Fruit fly (Drosophila melanogaster): ENCODE measurements around the gene CG9784.

Gene CG9784

DNA sequence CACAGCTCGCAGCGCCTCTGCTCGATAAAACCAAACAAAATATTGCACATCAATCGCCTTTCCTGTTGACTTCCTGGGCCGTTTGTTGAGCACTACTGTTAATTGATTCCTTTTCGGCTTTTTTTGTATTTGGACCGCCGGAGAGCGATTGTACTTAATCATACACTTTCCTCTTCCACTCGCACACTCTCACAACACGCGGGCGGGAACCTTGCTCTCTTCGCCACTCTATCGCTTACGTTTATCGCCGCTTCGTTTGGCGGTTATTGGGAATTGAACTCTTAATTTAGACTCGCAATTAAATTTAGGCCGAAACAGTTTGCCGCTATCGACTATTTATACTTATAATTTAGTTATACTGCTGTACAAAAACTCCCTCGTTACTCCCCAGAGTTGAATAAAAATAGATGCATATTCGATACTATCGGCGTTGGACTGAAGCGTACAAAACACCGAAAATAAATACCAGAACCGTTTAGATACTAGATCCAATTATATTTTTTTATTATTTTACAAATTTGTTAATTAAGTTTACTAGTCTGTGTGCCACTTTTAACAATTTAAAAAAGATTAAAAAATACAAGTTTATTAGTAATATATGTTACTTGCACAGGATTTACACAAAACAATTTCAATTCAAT, 45.4 kb downstream of the CG9784 start, which contains the start of gene Arp2 (continued):
- TF ChIP-seq CG3995 (GFP tag; optimal IDR thresholded peaks at IDR 0.05), result no peak
- TF ChIP-seq CG9437 (GFP tag; optimal IDR thresholded peaks at IDR 0.05), result no peak
- TF ChIP-seq MTF-1 (GFP tag; optimal IDR thresholded peaks at IDR 0.05; ENCODE audit: borderline replicate concordance), result no peak
- TF ChIP-seq Ets65A (GFP tag), result no peak
- TF ChIP-seq unpg (GFP tag; optimal IDR thresholded peaks at IDR 0.05), result no peak
- peak; percentile 79 for TF ChIP-seq BEAF-32 (GFP tag; optimal IDR thresholded peaks at IDR 0.05)
- TF ChIP-seq CG33213 (GFP tag; optimal IDR thresholded peaks at IDR 0.05), result no peak
- TF ChIP-seq CG2202 (tag; optimal IDR thresholded peaks at IDR 0.05), result no peak
- TF ChIP-seq CG13894 (tag; optimal IDR thresholded peaks at IDR 0.05), result no peak
- TF ChIP-seq Scr (GFP tag; IDR thresholded peaks at IDR 0.05; ENCODE audit: partially characterized antibody), result peak; percentile 80
- no peak for TF ChIP-seq ind (GFP tag; optimal IDR thresholded peaks at IDR 0.05)
- TF ChIP-seq CG17829 (tag; optimal IDR thresholded peaks at IDR 0.05), result no peak
- no peak for TF ChIP-seq Ptx1 (GFP tag; IDR thresholded peaks at IDR 0.05)
- TF ChIP-seq phol (tag; optimal IDR thresholded peaks at IDR 0.05), result no peak
- no peak for TF ChIP-seq Hr3 (GFP tag; optimal IDR thresholded peaks at IDR 0.05)
- no peak for TF ChIP-seq CG2199 (GFP tag; IDR thresholded peaks at IDR 0.05)
- TF ChIP-seq Dip3 (GFP tag; optimal IDR thresholded peaks at IDR 0.05), result no peak
- TF ChIP-seq CG31388 (GFP tag; optimal IDR thresholded peaks at IDR 0.05), result no peak
- no peak for TF ChIP-seq Side (GFP tag; optimal IDR thresholded peaks at IDR 0.05)
- TF ChIP-seq GATAe (GFP tag; conservative IDR thresholded peaks at IDR 0.05), result no peak
- TF ChIP-seq da (GFP tag; optimal IDR thresholded peaks at IDR 0.05), result no peak
- TF ChIP-seq CG10209 (GFP tag; optimal IDR thresholded peaks at IDR 0.05), result no peak
- TF ChIP-seq CG18476 (GFP tag; optimal IDR thresholded peaks at IDR 0.05), result no peak
- TF ChIP-seq CG13775 (GFP tag; optimal IDR thresholded peaks at IDR 0.05), result no peak
- no peak for TF ChIP-seq abd-A (tag; optimal IDR thresholded peaks at IDR 0.05)
- no peak for TF ChIP-seq Lhr (GFP tag; optimal IDR thresholded peaks at IDR 0.05)
- TF ChIP-seq CG5180 (GFP tag; optimal IDR thresholded peaks at IDR 0.05), result no peak
- no peak for TF ChIP-seq klu (GFP tag; IDR thresholded peaks at IDR 0.05)
- TF ChIP-seq CG17802 (tag; optimal IDR thresholded peaks at IDR 0.05), result no peak
- no peak for TF ChIP-seq tll (GFP tag; optimal IDR thresholded peaks at IDR 0.05)
- TF ChIP-seq Bgb (GFP tag; IDR thresholded peaks at IDR 0.05; ENCODE audit: partially characterized antibody), result peak; percentile 64; the same call in 1 of the 2 replicates
- no peak for TF ChIP-seq nerfin-1 (tag; optimal IDR thresholded peaks at IDR 0.05)
- TF ChIP-seq tna (GFP tag; IDR thresholded peaks at IDR 0.05; ENCODE audit: partially characterized antibody), result peak; percentile 26; the same call in 1 of the 2 replicates
- TF ChIP-seq E2f2 (GFP tag; IDR thresholded peaks at IDR 0.05), result no peak; the same call in 1 of the 2 replicates
- no peak for TF ChIP-seq Dek (tag; optimal IDR thresholded peaks at IDR 0.05)
- no peak for TF ChIP-seq CG4328 (GFP tag; optimal IDR thresholded peaks at IDR 0.05)
- TF ChIP-seq Hr78 (GFP tag; optimal IDR thresholded peaks at IDR 0.05), result no peak
- peak; percentile 69 for TF ChIP-seq CG34224 (GFP tag; IDR thresholded peaks at IDR 0.05; ENCODE audit: partially characterized antibody)
- TF ChIP-seq CG43689 (GFP tag; IDR thresholded peaks at IDR 0.05), result no peak
- no peak for TF ChIP-seq CG6689 (GFP tag; IDR thresholded peaks at IDR 0.05)
- TF ChIP-seq CG14050 (GFP tag; IDR thresholded peaks at IDR 0.05), result no peak
- TF ChIP-seq CG14667 (GFP tag; IDR thresholded peaks at IDR 0.05), result no peak
- TF ChIP-seq ATbp (GFP tag; optimal IDR thresholded peaks at IDR 0.05), result no peak
- no peak for TF ChIP-seq Six4 (GFP tag; optimal IDR thresholded peaks at IDR 0.05)
- no peak for TF ChIP-seq CG33557 (GFP tag; optimal IDR thresholded peaks at IDR 0.05)
- no peak for TF ChIP-seq sens-2 (GFP tag; IDR thresholded peaks at IDR 0.05)
- TF ChIP-seq salm (tag; optimal IDR thresholded peaks at IDR 0.05), result no peak
- peak; percentile 70; the same call in 2 of the 3 replicates for TF ChIP-seq Opbp (GFP tag; IDR thresholded peaks at IDR 0.05; ENCODE audit: partially characterized antibody)
- TF ChIP-seq ttk (GFP tag; IDR thresholded peaks at IDR 0.05), result no peak
